Worm (Caenorhabditis elegans): ENCODE results near the gene shc-3.

ce11 chrX:13754498-13754897 is 37.2 kb downstream of the shc-3 start:
- TF ChIP-seq ceh-36 (tag; optimal IDR thresholded peaks at IDR 0.05) (no peak), scrt-1 (GFP tag; IDR thresholded peaks at IDR 0.05) (no peak), ama-1 (optimal IDR thresholded peaks at IDR 0.05) (no peak), B0310.2 (tag; optimal IDR thresholded peaks at IDR 0.05) (no peak), flt-1 (GFP tag; IDR thresholded peaks at IDR 0.05) (no peak), ets-7 (tag; optimal IDR thresholded peaks at IDR 0.05) (no peak), aly-1 (tag; optimal IDR thresholded peaks at IDR 0.05) (no peak), tbx-11 (GFP tag; IDR thresholded peaks at IDR 0.05) (no peak), pes-1 (GFP tag; IDR thresholded peaks at IDR 0.05) (no peak), hnd-1 (tag; optimal IDR thresholded peaks at IDR 0.05) (no peak), tbx-37 (GFP tag; conservative IDR thresholded peaks at IDR 0.05) (no peak), tra-4 (tag; optimal IDR thresholded peaks at IDR 0.05) (no peak), hmg-4 (GFP tag; optimal IDR thresholded peaks at IDR 0.05) (no peak)
